Fruit fly (Drosophila melanogaster): Measurements from ENCODE around the gene CG43074.

DNA sequence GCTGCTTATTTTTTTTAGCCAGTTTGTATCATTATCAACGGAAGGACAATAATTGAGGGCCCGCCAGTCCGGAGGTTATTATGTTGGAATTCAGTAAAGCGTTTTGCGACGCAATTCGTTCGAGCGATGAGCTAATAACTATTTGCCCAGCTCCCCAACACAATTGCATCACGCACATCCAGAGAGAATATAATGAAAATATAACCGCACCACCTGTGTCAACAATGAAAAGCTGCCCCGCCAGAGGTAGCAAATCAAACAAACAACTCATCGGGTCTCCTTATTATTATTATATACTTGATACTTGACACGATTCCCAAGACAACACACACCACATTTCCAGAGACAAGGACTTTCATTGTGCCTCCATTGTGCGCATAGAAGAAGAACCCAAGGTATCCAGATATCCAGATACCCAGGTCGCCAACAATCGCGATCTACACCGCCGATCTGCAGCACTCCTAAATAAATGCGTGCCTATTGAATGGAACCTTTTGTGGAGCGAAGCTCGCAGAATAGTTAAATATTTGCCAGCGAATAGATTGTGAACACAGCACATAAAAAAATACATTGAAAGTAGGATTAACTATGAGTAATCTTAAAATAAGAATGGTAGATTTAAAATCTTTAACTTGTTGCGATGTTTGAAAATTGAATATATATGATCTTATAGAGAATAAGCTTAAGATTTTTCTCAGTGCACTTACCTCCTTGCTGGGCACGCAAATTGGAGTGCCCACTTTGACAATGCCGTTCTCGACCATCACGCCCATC is 41.5 kb downstream of the CG43074 start:
- no peak for TF ChIP-seq CG8478 (optimal IDR thresholded peaks at IDR 0.05)
- TF ChIP-seq CTCF (optimal IDR thresholded peaks at IDR 0.05): no peak
